Worm (Caenorhabditis elegans) whole organism, L4 larva: Measurements from ENCODE around the gene wdr-20.

Experiments
- T26A8.4 ChIP-seq: fragments of 200-800 bp; sonication (Bioruptor generic); IDR thresholded peaks from 2 replicates; pipeline ENCODE4 v1.3.6; 2022; ENCODE audit warnings: missing genetic modification characterization, missing compliant biosample characterization
- ama-1 ChIP-seq: fragments of 150-350 bp; optimal IDR thresholded peaks from 2 replicates; lab custom pipeline; 2014; ENCODE audit warnings: inconsistent platforms, mixed read lengths
- dve-1 ChIP-seq: sonication (generic microtip); optimal IDR thresholded peaks from 2 replicates; lab custom pipeline; 2017; ENCODE audit warnings: antibody characterized with exemption, mild to moderate bottlenecking, missing genetic modification characterization, missing compliant biosample characterization; ENCODE audit not compliant: insufficient read depth
- unc-62 ChIP-seq, 3 experiments: fragments of 150-350 bp in 1 of 3; sonication (generic microtip); optimal IDR thresholded peaks in 2 of 3; peaks in 1 of 3; 1 replicate in 1 of 3; 2 replicates in 2 of 3; lab custom pipeline; 2014 to 2017; ENCODE audit warnings: missing biosample characterization in 3 of 3, missing genetic modification characterization in 3 of 3, missing genetic modification reagents in 3 of 3, missing genotype in 1 of 3

ce11 chrV:10174632-10175075 is 40.7 kb upstream of the wdr-20 start:
- TF ChIP-seq T26A8.4 (no peak), ama-1 (lab: Kevin White, UChicago) (no peak), unc-62 (GFP tag; optimal IDR thresholded peaks at IDR 0.05 in 1 of 2; lab: Kevin White, UChicago) (peak in 1 of 2 experiments; percentile 1), unc-62 (tag; optimal IDR thresholded peaks at IDR 0.05; lab: Kevin White, UChicago) (peak; percentile 33), dve-1 (tag; lab: Kevin White, UChicago) (no peak)
